Fruit fly (Drosophila melanogaster) whole organism, prepupa: Measurements from ENCODE around the gene bor.

Source experiments
- Blimp-1 ChIP-seq: fragments of 200-800 bp; sonication (Bioruptor generic); optimal IDR thresholded peaks from 3 replicates; lab custom pipeline; 2017; ENCODE audit warnings: missing biosample characterization, missing genetic modification characterization, mild to moderate bottlenecking, moderate library complexity, missing genetic modification reagents
- CG10631 ChIP-seq: fragments of 200-800 bp; sonication (Bioruptor generic); optimal IDR thresholded peaks from 2 replicates; lab custom pipeline; 2016; ENCODE audit warnings: missing biosample characterization, missing genetic modification characterization
- CG10669 ChIP-seq: fragments of 200-800 bp; sonication (Bioruptor generic); optimal IDR thresholded peaks from 3 replicates; lab custom pipeline; 2018; ENCODE audit warnings: missing biosample characterization, mild to moderate bottlenecking, missing genetic modification characterization, moderate library complexity
- CG11294 ChIP-seq: fragments of 200-800 bp; sonication (Bioruptor generic); IDR thresholded peaks from 2 replicates; pipeline ENCODE4 v1.3.6; 2022; ENCODE audit warnings: missing biosample characterization, missing genetic modification characterization
- CG11762 ChIP-seq: fragments of 200-800 bp; sonication (Bioruptor generic); optimal IDR thresholded peaks from 3 replicates; lab custom pipeline; 2016; ENCODE audit warnings: missing biosample characterization, missing genetic modification characterization; ENCODE audit not compliant: insufficient read depth
- CG15336 ChIP-seq: fragments of 200-800 bp; sonication (Bioruptor generic); IDR thresholded peaks from 2 replicates; pipeline ENCODE4 v1.3.6; 2022; ENCODE audit warnings: missing biosample characterization, missing genetic modification characterization
- CG31627 ChIP-seq: fragments of 200-800 bp; sonication (Bioruptor generic); optimal IDR thresholded peaks from 3 replicates; lab custom pipeline; 2016; ENCODE audit warnings: missing biosample characterization, missing genetic modification characterization
- CG32006 ChIP-seq: fragments of 200-800 bp; sonication (Bioruptor generic); optimal IDR thresholded peaks from 3 replicates; lab custom pipeline; 2017; ENCODE audit warnings: missing biosample characterization, mild to moderate bottlenecking, missing genetic modification characterization
- CG34406 ChIP-seq: fragments of 200-800 bp; sonication (Bioruptor generic); optimal IDR thresholded peaks from 3 replicates; lab custom pipeline; 2016; ENCODE audit warnings: missing biosample characterization, missing genetic modification characterization
- CG3919 ChIP-seq: fragments of 200-800 bp; sonication (Bioruptor generic); optimal IDR thresholded peaks from 3 replicates; lab custom pipeline; 2016; ENCODE audit warnings: missing biosample characterization, missing genetic modification characterization
- CG6276 ChIP-seq: fragments of 200-800 bp; sonication (Bioruptor generic); optimal IDR thresholded peaks from 2 replicates; lab custom pipeline; 2017; ENCODE audit warnings: missing biosample characterization, mild to moderate bottlenecking, missing genetic modification characterization
- CG6808 ChIP-seq: fragments of 200-800 bp; sonication (Bioruptor generic); optimal IDR thresholded peaks from 3 replicates; lab custom pipeline; 2017; ENCODE audit warnings: missing biosample characterization, missing genetic modification characterization, mild to moderate bottlenecking, moderate library complexity, missing genetic modification reagents
- CG6854 ChIP-seq: fragments of 200-800 bp; sonication (Bioruptor generic); optimal IDR thresholded peaks from 2 replicates; lab custom pipeline; 2017; ENCODE audit warnings: missing biosample characterization, mild to moderate bottlenecking, missing genetic modification characterization
- CG7368 ChIP-seq: fragments of 200-800 bp; sonication (Bioruptor generic); optimal IDR thresholded peaks from 3 replicates; lab custom pipeline; 2016; ENCODE audit warnings: missing biosample characterization, missing genetic modification characterization
- CG8119 ChIP-seq: fragments of 200-800 bp; sonication (Bioruptor generic); IDR thresholded peaks from 3 replicates; pipeline ENCODE4 v1.3.6; 2022; ENCODE audit warnings: missing biosample characterization, missing genetic modification characterization
- CG8319 ChIP-seq: fragments of 200-800 bp; sonication (Bioruptor generic); optimal IDR thresholded peaks from 3 replicates; lab custom pipeline; 2016; ENCODE audit warnings: missing biosample characterization, missing genetic modification characterization
- CG8632 ChIP-seq: fragments of 200-800 bp; sonication (Bioruptor generic); optimal IDR thresholded peaks from 3 replicates; lab custom pipeline; 2016; ENCODE audit warnings: missing biosample characterization, missing genetic modification characterization
- CG9139 ChIP-seq: fragments of 200-800 bp; sonication (Bioruptor generic); optimal IDR thresholded peaks from 3 replicates; lab custom pipeline; 2017; ENCODE audit warnings: missing biosample characterization, mild to moderate bottlenecking, missing genetic modification characterization
- Eip75B ChIP-seq: fragments of 200-800 bp; sonication (Bioruptor generic); optimal IDR thresholded peaks from 3 replicates; lab custom pipeline; 2016; ENCODE audit warnings: missing biosample characterization, missing genetic modification characterization
- Eip78C ChIP-seq: fragments of 200-800 bp; sonication (Bioruptor generic); peaks from one replicate; lab custom pipeline; 2016; ENCODE audit warnings: missing biosample characterization, missing genetic modification characterization
- Eip93F ChIP-seq: fragments of 200-800 bp; sonication (Bioruptor generic); optimal IDR thresholded peaks from 2 replicates; lab custom pipeline; 2016; ENCODE audit warnings: missing biosample characterization, mild to moderate bottlenecking, missing genetic modification characterization
- Ets21C ChIP-seq: fragments of 200-800 bp; sonication (Bioruptor generic); optimal IDR thresholded peaks from 3 replicates; lab custom pipeline; 2016; ENCODE audit warnings: missing biosample characterization, missing genetic modification characterization
- Ets96B ChIP-seq: fragments of 200-800 bp; optimal IDR thresholded peaks from 2 replicates; lab custom pipeline; 2019; ENCODE audit warnings: missing biosample characterization, mild to moderate bottlenecking, missing genetic modification characterization, moderate library complexity
- Gug ChIP-seq: fragments of 200-800 bp; sonication (Bioruptor generic); IDR thresholded peaks from 2 replicates; pipeline ENCODE4 v1.3.6; 2022; ENCODE audit warnings: missing biosample characterization, missing genetic modification characterization
- Hr39 ChIP-seq: fragments of 200-800 bp; sonication (Bioruptor generic); optimal IDR thresholded peaks from 2 replicates; lab custom pipeline; 2016; ENCODE audit warnings: missing biosample characterization, missing genetic modification characterization
- Hr4 ChIP-seq: fragments of 200-800 bp; sonication (Bioruptor generic); optimal IDR thresholded peaks from 3 replicates; lab custom pipeline; 2016; ENCODE audit warnings: missing biosample characterization, missing genetic modification characterization
- Lpt ChIP-seq: fragments of 200-800 bp; sonication (Bioruptor generic); optimal IDR thresholded peaks from 3 replicates; lab custom pipeline; 2016; ENCODE audit warnings: missing biosample characterization, missing genetic modification characterization
- OdsH ChIP-seq: fragments of 200-800 bp; sonication (Bioruptor generic); optimal IDR thresholded peaks from 3 replicates; lab custom pipeline; 2016; ENCODE audit warnings: missing biosample characterization, missing genetic modification characterization
- Smox ChIP-seq: fragments of 200-800 bp; sonication (Bioruptor generic); optimal IDR thresholded peaks from 3 replicates; lab custom pipeline; 2016; ENCODE audit warnings: missing biosample characterization, missing genetic modification characterization
- Sox102F ChIP-seq: fragments of 200-800 bp; sonication (Bioruptor generic); optimal IDR thresholded peaks from 2 replicates; lab custom pipeline; 2016; ENCODE audit warnings: missing biosample characterization, mild to moderate bottlenecking, missing genetic modification characterization
- Sox14 ChIP-seq: fragments of 200-800 bp; sonication (Bioruptor generic); optimal IDR thresholded peaks from 3 replicates; lab custom pipeline; 2016; ENCODE audit warnings: missing biosample characterization, missing genetic modification characterization
- Sox15 ChIP-seq: fragments of 200-800 bp; sonication (Bioruptor generic); optimal IDR thresholded peaks from 3 replicates; lab custom pipeline; 2016; ENCODE audit warnings: missing biosample characterization, missing genetic modification characterization
- acj6 ChIP-seq: fragments of 200-800 bp; sonication (Bioruptor generic); optimal IDR thresholded peaks from 3 replicates; lab custom pipeline; 2016; ENCODE audit warnings: missing biosample characterization, missing genetic modification characterization
- cyc ChIP-seq: fragments of 200-800 bp; sonication (Bioruptor generic); optimal IDR thresholded peaks from 3 replicates; lab custom pipeline; 2016; ENCODE audit warnings: missing biosample characterization, missing genetic modification characterization
- dac ChIP-seq: fragments of 200-800 bp; sonication (Bioruptor generic); optimal IDR thresholded peaks from 2 replicates; lab custom pipeline; 2017; ENCODE audit warnings: missing biosample characterization, mild to moderate bottlenecking, missing genetic modification characterization
- dsx ChIP-seq: fragments of 200-800 bp; optimal IDR thresholded peaks from 3 replicates; lab custom pipeline; 2019; ENCODE audit warnings: missing biosample characterization, mild to moderate bottlenecking, missing genetic modification characterization, moderate library complexity; ENCODE audit not compliant: poor library complexity, severe bottlenecking
- eg ChIP-seq: fragments of 200-800 bp; sonication (Bioruptor generic); IDR thresholded peaks from 3 replicates; pipeline ENCODE4 v1.3.6; 2022; ENCODE audit warnings: missing biosample characterization, missing genetic modification characterization
- esn ChIP-seq: fragments of 200-800 bp; sonication (Bioruptor generic); optimal IDR thresholded peaks from 2 replicates; lab custom pipeline; 2016; ENCODE audit warnings: missing biosample characterization, mild to moderate bottlenecking, missing genetic modification characterization, moderate library complexity
- fd59A ChIP-seq: fragments of 200-800 bp; sonication (Bioruptor generic); optimal IDR thresholded peaks from 2 replicates; lab custom pipeline; 2017; ENCODE audit warnings: missing biosample characterization, mild to moderate bottlenecking, missing genetic modification characterization, missing genetic modification reagents
- fd85E ChIP-seq: fragments of 200-800 bp; sonication (Bioruptor generic); optimal IDR thresholded peaks from 3 replicates; lab custom pipeline; 2016; ENCODE audit warnings: missing biosample characterization, missing genetic modification characterization
- lz ChIP-seq: fragments of 200-800 bp; sonication (Bioruptor generic); optimal IDR thresholded peaks from 3 replicates; lab custom pipeline; 2016; ENCODE audit warnings: missing biosample characterization, missing genetic modification characterization
- net ChIP-seq: fragments of 200-800 bp; sonication (Bioruptor generic); optimal IDR thresholded peaks from 3 replicates; lab custom pipeline; 2016; ENCODE audit warnings: missing biosample characterization, missing genetic modification characterization
- pdm3 ChIP-seq: fragments of 200-800 bp; sonication (Bioruptor generic); optimal IDR thresholded peaks from 3 replicates; lab custom pipeline; 2016; ENCODE audit warnings: missing biosample characterization, missing genetic modification characterization
- salr ChIP-seq, 2 experiments: fragments of 200-800 bp; sonication (Bioruptor generic); optimal IDR thresholded peaks; 3 replicates each; lab custom pipeline; 2016 to 2018; ENCODE audit warnings: missing biosample characterization in 2 of 2, missing genetic modification characterization in 2 of 2, mild to moderate bottlenecking in 1 of 2
- ss ChIP-seq, 2 experiments: fragments of 200-800 bp; sonication (Bioruptor generic); optimal IDR thresholded peaks; 2 replicates in 1 of 2; 3 replicates in 1 of 2; lab custom pipeline; 2017 to 2018; ENCODE audit warnings: mild to moderate bottlenecking in 2 of 2, missing biosample characterization in 2 of 2, missing genetic modification characterization in 2 of 2, moderate library complexity in 1 of 2
- svp ChIP-seq: fragments of 200-800 bp; sonication (Bioruptor generic); peaks from one replicate; lab custom pipeline; 2016; ENCODE audit warnings: missing biosample characterization, missing genetic modification characterization
- topi ChIP-seq: fragments of 200-800 bp; sonication (Bioruptor generic); optimal IDR thresholded peaks from 3 replicates; lab custom pipeline; 2016; ENCODE audit warnings: missing biosample characterization, missing genetic modification characterization
- vri ChIP-seq: fragments of 200-800 bp; sonication (Bioruptor generic); optimal IDR thresholded peaks from 3 replicates; lab custom pipeline; 2016; ENCODE audit warnings: missing biosample characterization, mild to moderate bottlenecking, missing genetic modification characterization

The bor gene

dm6 chr3R:16241102-16241779, 22.7 kb downstream of the bor start (continued):
- TF ChIP-seq CG3919 (GFP tag; lab: Kevin White, UChicago) (no peak), CG8119 (GFP tag; lab: Robert Waterston, UW) (no peak), dsx (peak; percentile 64), Sox14 (peak; percentile 80), pdm3 (GFP tag; lab: Kevin White, UChicago) (peak; percentile 56), salr (GFP tag; optimal IDR thresholded peaks at IDR 0.05; lab: Kevin White, UChicago) (no peak), CG8632 (peak; percentile 28), dac (GFP tag; lab: Kevin White, UChicago) (no peak)
- TF ChIP-seq, all 60 proteins: peak for 37

- TF ChIP-seq dac (GFP tag; lab: Kevin White, UChicago) (no peak), CG10669 (GFP tag; lab: Kevin White, UChicago) (no peak), CG31627 (GFP tag; lab: Kevin White, UChicago) (no peak), cyc (GFP tag; lab: Kevin White, UChicago) (peak; percentile 36), CG8319 (GFP tag; lab: Kevin White, UChicago) (no peak), CG10631 (GFP tag; lab: Kevin White, UChicago) (no peak), CG6276 (GFP tag; lab: Kevin White, UChicago) (no peak), Gug (GFP tag; lab: Robert Waterston, UW) (no peak), Sox15 (no peak), pdm3 (GFP tag; lab: Kevin White, UChicago) (no peak), CG7368 (GFP tag; lab: Kevin White, UChicago) (no peak), esn (GFP tag; lab: Kevin White, UChicago) (peak; percentile 36), Blimp-1 (GFP tag; lab: Kevin White, UChicago) (no peak), CG6808 (GFP tag; lab: Kevin White, UChicago) (no peak), CG6854 (GFP tag; lab: Kevin White, UChicago) (no peak), Lpt (GFP tag; lab: Kevin White, UChicago) (no peak), Ets21C (no peak), CG32006 (GFP tag; lab: Kevin White, UChicago) (no peak), CG11294 (GFP tag; lab: Robert Waterston, UW) (no peak), fd59A (GFP tag; lab: Kevin White, UChicago) (no peak), Hr39 (peak; percentile 27), CG11762 (GFP tag; lab: Kevin White, UChicago) (no peak), CG34406 (GFP tag; lab: Kevin White, UChicago) (no peak), salr (GFP tag; optimal IDR thresholded peaks at IDR 0.05; lab: Kevin White, UChicago) (no peak), net (GFP tag; lab: Kevin White, UChicago) (no peak), Sox102F (GFP tag; lab: Kevin White, UChicago) (no peak), vri (GFP tag; lab: Kevin White, UChicago) (peak; percentile 73), Eip75B (GFP tag; lab: Kevin White, UChicago) (no peak), OdsH (GFP tag; lab: Kevin White, UChicago) (no peak), fd85E (GFP tag; lab: Kevin White, UChicago) (no peak), CG9139 (GFP tag; lab: Kevin White, UChicago) (no peak), topi (no peak), lz (GFP tag; lab: Kevin White, UChicago) (peak; percentile 8), Eip93F (GFP tag; lab: Kevin White, UChicago) (no peak), Ets96B (tag; lab: Kevin White, UChicago) (no peak), Sox14 (no peak), CG8119 (GFP tag; lab: Robert Waterston, UW) (no peak), eg (GFP tag; lab: Robert Waterston, UW) (no peak), Hr4 (GFP tag; lab: Kevin White, UChicago) (no peak), acj6 (GFP tag; lab: Kevin White, UChicago) (no peak), ss (GFP tag; optimal IDR thresholded peaks at IDR 0.05; lab: Kevin White, UChicago) (peak in 1 of 2 experiments; percentile 18), CG15336 (GFP tag; lab: Robert Waterston, UW) (no peak), dsx (peak; percentile 37), Eip78C (GFP tag; lab: Kevin White, UChicago) (peak; percentile 61), svp (GFP tag; lab: Kevin White, UChicago) (peak; percentile 76), Smox (GFP tag; lab: Kevin White, UChicago) (no peak)
Measured at dm6 chr3R:16240478-16241101, 23.3 kb downstream of the bor start.
